Fruit fly (Drosophila melanogaster): Measurements from ENCODE around the gene Deaf1.

- TF ChIP-seq lola (GFP tag; optimal IDR thresholded peaks at IDR 0.05) (no peak), CG9705 (GFP tag; optimal IDR thresholded peaks at IDR 0.05) (no peak), h (GFP tag; optimal IDR thresholded peaks at IDR 0.05) (peak; percentile 11), Vsx2 (GFP tag; optimal IDR thresholded peaks at IDR 0.05; ENCODE audit: partially characterized antibody) (peak; percentile 66), usp (GFP tag; optimal IDR thresholded peaks at IDR 0.05) (no peak), OdsH (GFP tag; optimal IDR thresholded peaks at IDR 0.05) (no peak), N (GFP tag; optimal IDR thresholded peaks at IDR 0.05) (no peak)
These were observed 40.6 kb upstream of the Deaf1 start for dm6 chr3L:19777279-19777960.
